Worm (Caenorhabditis elegans): ENCODE measurements around the gene klp-19.
"Not testable (repeated sequence)": the region's sequence is repeated elsewhere in the genome, so short reads cannot be mapped to it uniquely, and the experiment has no call there.

Gene klp-19

DNA sequence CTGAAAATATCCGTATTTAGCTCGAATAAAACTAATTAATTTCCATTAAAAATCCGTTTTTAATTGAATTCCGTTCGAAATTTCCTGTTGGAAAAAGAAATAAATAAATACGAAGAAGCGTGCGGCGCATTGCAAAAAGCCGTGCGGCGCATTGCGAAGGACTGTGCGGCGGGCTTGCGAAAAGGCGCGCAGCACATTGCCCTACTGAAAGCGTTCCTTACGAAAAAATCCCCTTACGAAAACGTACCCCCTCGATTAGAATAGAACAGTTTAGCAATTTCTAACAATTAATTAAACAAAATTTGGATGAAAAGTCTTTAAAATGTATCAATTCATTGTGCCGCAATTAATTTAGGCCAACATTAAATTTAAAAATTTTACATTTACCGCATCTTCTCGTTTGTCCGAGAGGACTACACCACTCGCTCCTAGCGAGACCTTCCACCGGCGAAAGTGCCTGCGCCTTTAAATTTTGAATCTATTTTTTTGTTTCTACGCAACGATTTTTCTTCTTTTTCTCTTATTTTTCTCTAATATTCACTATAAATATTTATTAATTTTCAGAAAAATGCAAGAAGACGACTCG, 10.7 kb downstream of the klp-19 start, which contains the start of gene npp-18:
Gene npp-18 (plus strand): TSS at position 565 of the 586 bp plus-strand sequence.
- TF ChIP-seq nfyb-1 (GFP tag; IDR thresholded peaks at IDR 0.05) (peak; percentile 82), Y67H2A.10 (GFP tag; conservative IDR thresholded peaks at IDR 0.05) (peak; percentile 79), hmg-1.2 (GFP tag; IDR thresholded peaks at IDR 0.05) (peak; percentile 66), C17E4.6 (GFP tag; IDR thresholded peaks at IDR 0.05) (0 out of 2 replicates have a peak, but pooled peaks have one; percentile 9), bed-2 (GFP tag; IDR thresholded peaks at IDR 0.05) (0 out of 2 replicates have a peak, but pooled peaks have one; percentile 20), Y95B8A.8 (GFP tag; IDR thresholded peaks at IDR 0.05) (peak; percentile 82), Y79H2A.3 (GFP tag; conservative IDR thresholded peaks at IDR 0.05) (peak; percentile 71; the same call in 1 of the 2 replicates), lin-40 (tag; optimal IDR thresholded peaks at IDR 0.05) (peak; percentile 49), D2030.7 (GFP tag; IDR thresholded peaks at IDR 0.05) (peak; percentile 44), rcor-1 (GFP tag; IDR thresholded peaks at IDR 0.05) (peak; percentile 48), ceh-40 (GFP tag; IDR thresholded peaks at IDR 0.05) (0 out of 2 replicates have a peak, but pooled peaks have one; percentile 26), C06A6.2 (GFP tag; conservative IDR thresholded peaks at IDR 0.05) (peak; percentile 99), cebp-1 (GFP tag; IDR thresholded peaks at IDR 0.05) (peak; percentile 55; the same call in 1 of the 2 replicates), B0019.2 (GFP tag; conservative IDR thresholded peaks at IDR 0.05) (0 out of 2 replicates have a peak, but pooled peaks have one; percentile 35), egl-18 (GFP tag; IDR thresholded peaks at IDR 0.05) (0 out of 2 replicates have a peak, but pooled peaks have one; percentile 30), ztf-28 (GFP tag; IDR thresholded peaks at IDR 0.05) (0 out of 2 replicates have a peak, but pooled peaks have one; percentile 35), snpc-4 (tag; optimal IDR thresholded peaks at IDR 0.05) (peak in 1 of 4 experiments; percentile 8), ekl-4 (GFP tag; IDR thresholded peaks at IDR 0.05) (peak; percentile 70), let-526 (GFP tag; IDR thresholded peaks at IDR 0.05) (0 out of 2 replicates have a peak, but pooled peaks have one; percentile 31), pbrm-1 (GFP tag; IDR thresholded peaks at IDR 0.05) (peak; percentile 84), mcd-1 (GFP tag; IDR thresholded peaks at IDR 0.05) (peak; percentile 84), Y53G8AR.9 (GFP tag; conservative IDR thresholded peaks at IDR 0.05) (peak; percentile 88), lin-26 (GFP tag; IDR thresholded peaks at IDR 0.05) (peak; percentile 65), ceh-100 (GFP tag; IDR thresholded peaks at IDR 0.05) (peak; percentile 78), F33H1.4 (GFP tag; IDR thresholded peaks at IDR 0.05) (peak; percentile 86), dpl-1 (GFP tag; optimal IDR thresholded peaks at IDR 0.05) (peak; percentile 15), let-607 (tag; optimal IDR thresholded peaks at IDR 0.05) (peak in 1 of 2 experiments; percentile 10), snpc-3.4 (tag; optimal IDR thresholded peaks at IDR 0.05) (peak; percentile 1), efl-1 (GFP tag; optimal IDR thresholded peaks at IDR 0.05) (peak; percentile 43), lsl-1 (GFP tag; optimal IDR thresholded peaks at IDR 0.05) (peak; percentile 15), K11D2.4 (GFP tag; IDR thresholded peaks at IDR 0.05) (peak; percentile 83), ztf-25 (GFP tag; IDR thresholded peaks at IDR 0.05) (peak; percentile 75; the same call in 1 of the 2 replicates), madf-6 (GFP tag; IDR thresholded peaks at IDR 0.05) (peak; percentile 66), ceh-91 (GFP tag; IDR thresholded peaks at IDR 0.05) (peak; percentile 54; the same call in 1 of the 2 replicates), egl-44 (GFP tag; IDR thresholded peaks at IDR 0.05) (0 out of 2 replicates have a peak, but pooled peaks have one; percentile 36), lin-35 (GFP tag; optimal IDR thresholded peaks at IDR 0.05) (peak in 1 of 3 experiments; percentile 81), snpc-1.3 (tag; optimal IDR thresholded peaks at IDR 0.05; ENCODE audit: insufficient read depth) (peak; percentile 21), hsf-1 (GFP tag; IDR thresholded peaks at IDR 0.05) (0 out of 2 replicates have a peak, but pooled peaks have one; percentile 5), dox-1 (GFP tag; IDR thresholded peaks at IDR 0.05) (peak; percentile 93), lin-54 (GFP tag; optimal IDR thresholded peaks at IDR 0.05) (peak; percentile 59)
- not testable (repeated sequence) for TF ChIP-seq cebp-1 (tag; optimal IDR thresholded peaks at IDR 0.05); snpc-4 (GFP tag; optimal IDR thresholded peaks at IDR 0.05)

All from whole organism, young adult.